Worm (Caenorhabditis elegans): ENCODE measurements around the gene Y69A2AR.50.

The Y69A2AR.50 gene

ce11 chrIV:2561358-2561757, 813 bp upstream of the Y69A2AR.50 start, which contains the start of gene Y69A2AR.46:
Gene Y69A2AR.46, plus strand, starts transcription at chrIV:2561658.
- TF ChIP-seq blmp-1 (tag; optimal IDR thresholded peaks at IDR 0.05) (no peak), dpl-1 (GFP tag; optimal IDR thresholded peaks at IDR 0.05) (no peak), sox-4 (tag; optimal IDR thresholded peaks at IDR 0.05) (no peak), dsc-1 (tag; optimal IDR thresholded peaks at IDR 0.05) (no peak), fos-1 (tag; optimal IDR thresholded peaks at IDR 0.05) (no peak), aha-1 (tag; optimal IDR thresholded peaks at IDR 0.05) (no peak), fkh-10 (GFP tag; optimal IDR thresholded peaks at IDR 0.05) (no peak), unc-62 (GFP tag; optimal IDR thresholded peaks at IDR 0.05) (no peak), hpl-2 (GFP tag; optimal IDR thresholded peaks at IDR 0.05) (no peak), unc-98 (GFP tag; IDR thresholded peaks at IDR 0.05) (no peak), mef-2 (tag; optimal IDR thresholded peaks at IDR 0.05) (no peak), zag-1 (tag; optimal IDR thresholded peaks at IDR 0.05) (no peak), nhr-85 (tag) (no peak)

ce11 chrIV:2563969-2564368, 1.8 kb downstream of the Y69A2AR.50 start, which contains the start of gene Y69A2AR.24:
Gene Y69A2AR.24, minus strand, starts transcription at chrIV:2564069.
- TF ChIP-seq sup-37 (GFP tag; optimal IDR thresholded peaks at IDR 0.05) (no peak), rnt-1 (tag; optimal IDR thresholded peaks at IDR 0.05) (no peak)

- TF ChIP-seq aha-1 (tag; optimal IDR thresholded peaks at IDR 0.05) (no peak), fkh-10 (GFP tag; optimal IDR thresholded peaks at IDR 0.05) (no peak), lin-39 (tag; optimal IDR thresholded peaks at IDR 0.05) (no peak), C34B4.2 (tag; optimal IDR thresholded peaks at IDR 0.05) (no peak), vab-15 (tag; optimal IDR thresholded peaks at IDR 0.05) (no peak), lin-13 (GFP tag; optimal IDR thresholded peaks at IDR 0.05) (no peak), Y116A8C.19 (tag; optimal IDR thresholded peaks at IDR 0.05; ENCODE audit: borderline replicate concordance) (no peak), lin-35 (GFP tag; optimal IDR thresholded peaks at IDR 0.05) (no peak), mep-1 (tag; optimal IDR thresholded peaks at IDR 0.05) (no peak), aly-2 (tag; optimal IDR thresholded peaks at IDR 0.05) (no peak)
Measured at ce11 chrIV:2568267-2568666, 6.1 kb downstream of the Y69A2AR.50 start, which contains the start of the genes Y69A2AR.25 and Y69A2AR.12. Gene Y69A2AR.25, minus strand, starts transcription at chrIV:2568367. Gene Y69A2AR.12, plus strand, starts transcription at chrIV:2568614.

ce11 chrIV:2572107-2572506, 9.9 kb downstream of the Y69A2AR.50 start, which contains the start of gene Y69A2AR.51:
Gene Y69A2AR.51, plus strand, starts transcription at chrIV:2572407.
- TF ChIP-seq unc-62 (GFP tag; optimal IDR thresholded peaks at IDR 0.05), result no peak
- no peak for TF ChIP-seq ceh-8 (GFP tag; optimal IDR thresholded peaks at IDR 0.05)
- TF ChIP-seq ces-1 (GFP tag; optimal IDR thresholded peaks at IDR 0.05), result no peak
- no peak for TF ChIP-seq lsy-2 (tag; optimal IDR thresholded peaks at IDR 0.05)
- TF ChIP-seq sox-4 (tag; optimal IDR thresholded peaks at IDR 0.05), result no peak
- TF ChIP-seq lin-14 (GFP tag; optimal IDR thresholded peaks at IDR 0.05), result no peak
- no peak for TF ChIP-seq xbp-1 (tag; optimal IDR thresholded peaks at IDR 0.05)
- no peak for TF ChIP-seq Y116A8C.19 (tag; optimal IDR thresholded peaks at IDR 0.05; ENCODE audit: borderline replicate concordance)
- no peak for TF ChIP-seq pag-3 (tag; optimal IDR thresholded peaks at IDR 0.05; ENCODE audit: borderline replicate concordance, insufficient read depth)
- no peak for TF ChIP-seq lin-15B (tag; optimal IDR thresholded peaks at IDR 0.05)
- TF ChIP-seq F16B12.6 (tag; optimal IDR thresholded peaks at IDR 0.05), result no peak
- TF ChIP-seq mab-9 (GFP tag; IDR thresholded peaks at IDR 0.05), result no peak
- TF ChIP-seq C34B4.2 (tag; optimal IDR thresholded peaks at IDR 0.05), result no peak
- TF ChIP-seq nhr-77 (tag; optimal IDR thresholded peaks at IDR 0.05), result no peak
- TF ChIP-seq elt-2 (tag; optimal IDR thresholded peaks at IDR 0.05), result no peak
- no peak for TF ChIP-seq ama-1 (optimal IDR thresholded peaks at IDR 0.05)
- TF ChIP-seq lin-35 (GFP tag; optimal IDR thresholded peaks at IDR 0.05), result no peak
- no peak for TF ChIP-seq aha-1 (tag; optimal IDR thresholded peaks at IDR 0.05)

DNA sequence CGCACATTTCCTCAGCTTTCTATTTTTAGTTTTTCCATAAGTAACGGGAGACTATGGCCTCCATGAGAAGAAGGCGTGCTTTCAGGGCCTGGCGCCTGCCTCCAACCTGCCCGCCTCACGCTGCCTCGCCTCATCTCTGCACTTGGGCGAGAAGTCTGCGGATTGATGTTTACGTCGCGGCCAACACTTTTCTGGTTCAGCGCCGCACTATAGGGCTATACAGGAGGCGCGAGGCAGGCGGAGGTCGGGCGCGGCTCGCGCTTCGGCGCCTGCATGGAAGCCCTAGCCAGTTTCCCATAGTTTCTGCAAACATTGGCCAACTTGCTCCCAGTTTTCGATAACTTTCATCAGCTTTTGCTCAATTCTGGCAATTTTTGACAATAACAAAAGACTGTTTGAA, 11.0 kb downstream of the Y69A2AR.50 start:
- no peak for TF ChIP-seq zip-4 (GFP tag; optimal IDR thresholded peaks at IDR 0.05)
